Fruit fly (Drosophila melanogaster): ENCODE results near the gene wek.
A peak's percentile ranks its signal among the peaks of the same experiment; 100 is the strongest.

wek gene

dm6 chr2L:15768097-15768496, at the start of gene wek:
Gene wek, minus strand, starts transcription at chr2L:15768349.
- no peak for TF ChIP-seq CG17801 (GFP tag; optimal IDR thresholded peaks at IDR 0.05; ENCODE audit: partially characterized antibody)

- TF ChIP-seq CG17801 (GFP tag; optimal IDR thresholded peaks at IDR 0.05; ENCODE audit: partially characterized antibody): no peak
These were observed 43.9 kb upstream of the wek start, which contains the start of gene CG42876 for dm6 chr2L:15812041-15812440. Gene CG42876, minus strand, starts transcription at chr2L:15812141.

dm6 chr2L:15796300-15796699, 28.2 kb upstream of the wek start:
- TF ChIP-seq CG17801 (GFP tag; optimal IDR thresholded peaks at IDR 0.05; ENCODE audit: partially characterized antibody): no peak

dm6 chr2L:15783785-15784184, 15.6 kb upstream of the wek start, which contains the start of gene t-Grip91:
Gene t-Grip91, plus strand, starts transcription at chr2L:15784085.
- TF ChIP-seq CG17801 (GFP tag; optimal IDR thresholded peaks at IDR 0.05; ENCODE audit: partially characterized antibody): no peak

- TF ChIP-seq CG17801 (GFP tag; optimal IDR thresholded peaks at IDR 0.05; ENCODE audit: partially characterized antibody): no peak
These were observed 14.8 kb upstream of the wek start for dm6 chr2L:15782996-15783395.

dm6 chr2L:15776752-15777151, 8.6 kb upstream of the wek start, which contains the start of gene CG43760:
Gene CG43760, minus strand, starts transcription at chr2L:15776852.
- no peak for TF ChIP-seq CG17801 (GFP tag; optimal IDR thresholded peaks at IDR 0.05; ENCODE audit: partially characterized antibody)

- no peak for TF ChIP-seq CG17801 (GFP tag; optimal IDR thresholded peaks at IDR 0.05; ENCODE audit: partially characterized antibody)
These were observed 4.9 kb upstream of the wek start, which contains the start of gene CG31826 for dm6 chr2L:15773013-15773412. Gene CG31826, minus strand, starts transcription at chr2L:15773113.

- TF ChIP-seq CG17801 (GFP tag; optimal IDR thresholded peaks at IDR 0.05; ENCODE audit: partially characterized antibody): no peak
These were observed 2.8 kb upstream of the wek start, which contains the start of gene Ku80 for dm6 chr2L:15770978-15771377. Gene Ku80, minus strand, starts transcription at chr2L:15771159.

dm6 chr2L:15764029-15764428, 4.1 kb downstream of the wek start, which contains the start of gene CG3793:
Gene CG3793, plus strand, starts transcription at chr2L:15764220.
- no peak for TF ChIP-seq CG17801 (GFP tag; optimal IDR thresholded peaks at IDR 0.05; ENCODE audit: partially characterized antibody)

dm6 chr2L:15763401-15763800, 4.7 kb downstream of the wek start:
- TF ChIP-seq CG17801 (GFP tag; optimal IDR thresholded peaks at IDR 0.05; ENCODE audit: partially characterized antibody): no peak

dm6 chr2L:15762466-15762865, 5.7 kb downstream of the wek start, which contains the start of gene Gli:
Gene Gli, minus strand, starts transcription at chr2L:15762758.
- TF ChIP-seq CG17801 (GFP tag; optimal IDR thresholded peaks at IDR 0.05; ENCODE audit: partially characterized antibody): peak; percentile 29

dm6 chr2L:15761409-15762407, 6.4 kb downstream of the wek start:
- TF ChIP-seq CG17801 (GFP tag; optimal IDR thresholded peaks at IDR 0.05; ENCODE audit: partially characterized antibody): peak; percentile 37

dm6 chr2L:15760666-15761065, 7.5 kb downstream of the wek start:
- no peak for TF ChIP-seq CG17801 (GFP tag; optimal IDR thresholded peaks at IDR 0.05; ENCODE audit: partially characterized antibody)

dm6 chr2L:15752096-15752495, 16.1 kb downstream of the wek start, which contains the start of gene Mtr4:
Gene Mtr4, plus strand, starts transcription at chr2L:15752263.
- no peak for TF ChIP-seq CG17801 (GFP tag; optimal IDR thresholded peaks at IDR 0.05; ENCODE audit: partially characterized antibody)

dm6 chr2L:15751259-15751555, 16.9 kb downstream of the wek start:
- TF ChIP-seq CG17801 (GFP tag; optimal IDR thresholded peaks at IDR 0.05; ENCODE audit: partially characterized antibody): no peak

Measured in ovary, adult (tissue).